Worm (Caenorhabditis elegans) whole organism, L4 larva: ENCODE measurements around the gene mek-1.
A peak's percentile ranks its signal among the peaks of the same experiment; 100 is the strongest.

Source experiments
- F10B5.3 ChIP-seq: sonication (generic microtip); optimal IDR thresholded peaks from 2 replicates; lab custom pipeline; 2016; ENCODE audit warnings: mild to moderate bottlenecking, missing genetic modification characterization, missing compliant biosample characterization
- F37D6.2 ChIP-seq: sonication (generic microtip); optimal IDR thresholded peaks from 2 replicates; lab custom pipeline; 2016; ENCODE audit warnings: mild to moderate bottlenecking, missing genetic modification characterization, missing compliant biosample characterization
- T26A8.4 ChIP-seq: fragments of 200-800 bp; sonication (Bioruptor generic); IDR thresholded peaks from 2 replicates; pipeline ENCODE4 v1.3.6; 2022; ENCODE audit warnings: missing genetic modification characterization, missing compliant biosample characterization
- Y5F2A.4 ChIP-seq: fragments of 200-800 bp; sonication (Bioruptor generic); optimal IDR thresholded peaks from 2 replicates; lab custom pipeline; 2018; ENCODE audit warnings: mild to moderate bottlenecking, missing genetic modification characterization, missing compliant biosample characterization
- ZK337.2 ChIP-seq: fragments of 200-800 bp; sonication (Bioruptor generic); IDR thresholded peaks from 2 replicates; pipeline ENCODE4 v1.3.6; 2022; ENCODE audit warnings: missing genetic modification reagents, missing genetic modification characterization, missing compliant biosample characterization
- ZK546.5 ChIP-seq, 2 experiments: sonication (generic microtip); optimal IDR thresholded peaks; 2 replicates each; lab custom pipeline; 2017; ENCODE audit warnings: missing biosample characterization in 2 of 2, missing genetic modification characterization in 2 of 2
- aly-2 ChIP-seq: sonication (generic microtip); optimal IDR thresholded peaks from 2 replicates; lab custom pipeline; 2018; ENCODE audit warnings: missing biosample characterization, missing genetic modification characterization
- ceh-20 ChIP-seq: fragments of 200-800 bp; sonication (Bioruptor generic); IDR thresholded peaks from 2 replicates; pipeline ENCODE4 v1.3.6; 2022; ENCODE audit warnings: missing genetic modification reagents, missing genetic modification characterization, missing compliant biosample characterization
- ceh-28 ChIP-seq: fragments of 150-350 bp; optimal IDR thresholded peaks from 2 replicates; lab custom pipeline; 2014; ENCODE audit warnings: missing biosample characterization, missing genetic modification reagents, missing genetic modification characterization
- ceh-62 ChIP-seq: sonication (generic microtip); optimal IDR thresholded peaks from 2 replicates; lab custom pipeline; 2017; ENCODE audit warnings: missing biosample characterization, missing genetic modification characterization
- ceh-82 ChIP-seq: sonication (generic microtip); optimal IDR thresholded peaks from 2 replicates; lab custom pipeline; 2017; ENCODE audit warnings: missing biosample characterization, missing genetic modification characterization
- ces-1 ChIP-seq: fragments of 150-350 bp; sonication (generic microtip); optimal IDR thresholded peaks from 4 replicates; lab custom pipeline; 2014; ENCODE audit warnings: missing biosample characterization, missing genetic modification reagents, missing genetic modification characterization
- ctbp-1 ChIP-seq: fragments of 200-800 bp; sonication (Bioruptor generic); IDR thresholded peaks from 2 replicates; pipeline ENCODE4 v1.3.6; 2022; ENCODE audit warnings: missing genetic modification reagents, missing genetic modification characterization, missing compliant biosample characterization
- daf-12 ChIP-seq: fragments of 150-350 bp; optimal IDR thresholded peaks from 2 replicates; lab custom pipeline; 2014; ENCODE audit warnings: missing biosample characterization, missing genetic modification reagents, missing genetic modification characterization
- daf-19 ChIP-seq: fragments of 200-800 bp; sonication (Bioruptor generic); conservative IDR thresholded peaks from 2 replicates; pipeline ENCODE4 v1.3.6; 2022; ENCODE audit warnings: missing genetic modification characterization, missing compliant biosample characterization
- dmd-6 ChIP-seq: fragments of 200-800 bp; sonication (Bioruptor generic); IDR thresholded peaks from 2 replicates; pipeline ENCODE4 v1.3.6; 2022; ENCODE audit warnings: missing genetic modification reagents, missing genetic modification characterization, missing compliant biosample characterization
- gei-8 ChIP-seq: fragments of 200-800 bp; sonication (Bioruptor generic); optimal IDR thresholded peaks from 2 replicates; lab custom pipeline; 2018; ENCODE audit warnings: mild to moderate bottlenecking, missing genetic modification characterization, missing compliant biosample characterization
- hlh-11 ChIP-seq: fragments of 200-800 bp; sonication (Bioruptor generic); optimal IDR thresholded peaks from 2 replicates; lab custom pipeline; 2018; ENCODE audit warnings: mild to moderate bottlenecking, missing genetic modification characterization, missing compliant biosample characterization
- lim-7 ChIP-seq: fragments of 200-800 bp; sonication (Bioruptor generic); IDR thresholded peaks from 2 replicates; pipeline ENCODE4 v1.3.6; 2022; ENCODE audit warnings: missing genetic modification characterization, missing compliant biosample characterization
- lin-13 ChIP-seq: fragments of 150-350 bp; optimal IDR thresholded peaks from 2 replicates; lab custom pipeline; 2014; ENCODE audit warnings: missing biosample characterization, missing genetic modification reagents, missing genetic modification characterization
- lir-3 ChIP-seq: sonication (generic microtip); optimal IDR thresholded peaks from 2 replicates; lab custom pipeline; 2016; ENCODE audit warnings: mild to moderate bottlenecking, missing genetic modification characterization, missing compliant biosample characterization
- lsy-2 ChIP-seq, 2 experiments: fragments of 150-350 bp in 1 of 2; sonication (generic microtip) in 1 of 2; optimal IDR thresholded peaks; 2 replicates each; lab custom pipeline; 2014 to 2017; ENCODE audit warnings: missing biosample characterization in 2 of 2, missing genetic modification characterization in 2 of 2
- madf-5 ChIP-seq, 2 experiments: fragments of 200-800 bp; sonication (Bioruptor generic); IDR thresholded peaks; 2 replicates each; pipeline ENCODE4 v1.3.6; 2022; ENCODE audit warnings: missing compliant biosample characterization in 2 of 2, missing genetic modification characterization in 2 of 2
- madf-9 ChIP-seq: fragments of 200-800 bp; sonication (Bioruptor generic); conservative IDR thresholded peaks from 2 replicates; pipeline ENCODE4 v1.3.6; 2022; ENCODE audit warnings: missing genetic modification reagents, missing genetic modification characterization, missing compliant biosample characterization
- mdl-1 ChIP-seq, 2 experiments: fragments of 150-350 bp in 1 of 2; sonication (generic microtip) in 1 of 2; optimal IDR thresholded peaks; 2 replicates each; lab custom pipeline; 2014 to 2017; ENCODE audit warnings: missing biosample characterization in 2 of 2, missing genetic modification characterization in 2 of 2
- mep-1 ChIP-seq: fragments of 150-350 bp; sonication (generic microtip); optimal IDR thresholded peaks from 3 replicates; lab custom pipeline; 2014; ENCODE audit warnings: missing biosample characterization, missing genetic modification characterization
- mes-2 ChIP-seq: sonication (generic microtip); optimal IDR thresholded peaks from 2 replicates; lab custom pipeline; 2016; ENCODE audit warnings: missing genotype, mild to moderate bottlenecking, missing genetic modification characterization, missing compliant biosample characterization; ENCODE audit not compliant: poor library complexity, severe bottlenecking
- nhr-10 ChIP-seq: fragments of 150-350 bp; optimal IDR thresholded peaks from 2 replicates; lab custom pipeline; 2014; ENCODE audit warnings: missing biosample characterization, missing genetic modification characterization
- nhr-102 ChIP-seq: sonication (generic microtip); optimal IDR thresholded peaks from 2 replicates; lab custom pipeline; 2016; ENCODE audit warnings: mild to moderate bottlenecking, missing genetic modification characterization, moderate library complexity, missing compliant biosample characterization
- nhr-11 ChIP-seq: fragments of 150-350 bp; optimal IDR thresholded peaks from 2 replicates; lab custom pipeline; 2014; ENCODE audit warnings: missing biosample characterization, missing genetic modification characterization
- nhr-237 ChIP-seq: sonication (generic microtip); optimal IDR thresholded peaks from 2 replicates; lab custom pipeline; 2017; ENCODE audit warnings: missing biosample characterization, missing genetic modification characterization
- nhr-25 ChIP-seq: sonication (generic microtip); optimal IDR thresholded peaks from 2 replicates; lab custom pipeline; 2017; ENCODE audit warnings: missing genetic modification characterization, mild to moderate bottlenecking, missing compliant biosample characterization, antibody characterized with exemption, moderate library complexity, borderline replicate concordance; ENCODE audit not compliant: insufficient read depth
- nhr-48 ChIP-seq: sonication (generic microtip); optimal IDR thresholded peaks from 2 replicates; lab custom pipeline; 2016; ENCODE audit warnings: mild to moderate bottlenecking, missing genetic modification characterization, missing compliant biosample characterization
- nhr-6 ChIP-seq: fragments of 150-350 bp; optimal IDR thresholded peaks from 2 replicates; lab custom pipeline; 2014; ENCODE audit warnings: missing biosample characterization, missing genetic modification characterization
- nhr-77 ChIP-seq: fragments of 150-350 bp; optimal IDR thresholded peaks from 2 replicates; lab custom pipeline; 2014; ENCODE audit warnings: missing biosample characterization, missing genetic modification characterization
- pha-4 ChIP-seq, 2 experiments: fragments of 150-350 bp in 1 of 2; fragments of 200-800 bp in 1 of 2; sonication (Bioruptor generic) in 1 of 2; IDR thresholded peaks in 1 of 2; optimal IDR thresholded peaks in 1 of 2; 2 replicates each; pipeline versions ENCODE4 v1.3.6 to Lab custom; 2014 to 2022; ENCODE audit warnings: missing genetic modification characterization in 2 of 2, missing genetic modification reagents in 2 of 2, missing biosample characterization in 1 of 2, missing compliant biosample characterization in 1 of 2
- php-3 ChIP-seq: fragments of 200-800 bp; sonication (Bioruptor generic); IDR thresholded peaks from 2 replicates; pipeline ENCODE4 v1.3.6; 2022; ENCODE audit warnings: missing genetic modification reagents, missing genetic modification characterization, missing compliant biosample characterization
- saeg-2 ChIP-seq: fragments of 200-800 bp; sonication (Bioruptor generic); IDR thresholded peaks from 2 replicates; pipeline ENCODE4 v1.3.6; 2022; ENCODE audit warnings: missing genetic modification reagents, missing genetic modification characterization, missing compliant biosample characterization
- sdz-12 ChIP-seq: fragments of 200-800 bp; sonication (Bioruptor generic); optimal IDR thresholded peaks from 2 replicates; lab custom pipeline; 2018; ENCODE audit warnings: mild to moderate bottlenecking, missing genetic modification characterization, missing compliant biosample characterization
- set-16 ChIP-seq: fragments of 200-800 bp; sonication (Bioruptor generic); IDR thresholded peaks from 2 replicates; pipeline ENCODE4 v1.3.6; 2022; ENCODE audit warnings: missing genetic modification reagents, missing genetic modification characterization, missing compliant biosample characterization
- skn-1 ChIP-seq: fragments of 150-350 bp; optimal IDR thresholded peaks from 2 replicates; lab custom pipeline; 2014; ENCODE audit warnings: missing biosample characterization, missing genetic modification characterization
- spr-3 ChIP-seq: fragments of 200-800 bp; sonication (Bioruptor generic); optimal IDR thresholded peaks from 2 replicates; lab custom pipeline; 2018; ENCODE audit warnings: mild to moderate bottlenecking, missing genetic modification characterization, missing compliant biosample characterization
- tag-97 ChIP-seq: fragments of 200-800 bp; sonication (Bioruptor generic); IDR thresholded peaks from 2 replicates; pipeline ENCODE4 v1.3.6; 2022; ENCODE audit warnings: missing genetic modification characterization, missing compliant biosample characterization
- unc-130 ChIP-seq: sonication (generic microtip); optimal IDR thresholded peaks from 2 replicates; lab custom pipeline; 2016; ENCODE audit warnings: missing genetic modification reagents, missing genetic modification characterization, missing compliant biosample characterization
- unc-62 ChIP-seq, 3 experiments: fragments of 150-350 bp in 1 of 3; sonication (generic microtip); optimal IDR thresholded peaks in 2 of 3; peaks in 1 of 3; 1 replicate in 1 of 3; 2 replicates in 2 of 3; lab custom pipeline; 2014 to 2017; ENCODE audit warnings: missing biosample characterization in 3 of 3, missing genetic modification characterization in 3 of 3, missing genetic modification reagents in 3 of 3, missing genotype in 1 of 3
- zag-1 ChIP-seq: fragments of 150-350 bp; optimal IDR thresholded peaks from 2 replicates; lab custom pipeline; 2014; ENCODE audit warnings: missing biosample characterization, missing genetic modification characterization
- zip-2 ChIP-seq: fragments of 150-350 bp; optimal IDR thresholded peaks from 2 replicates; lab custom pipeline; 2014; ENCODE audit warnings: missing biosample characterization, missing genetic modification characterization

Gene mek-1

ce11 chrX:7495491-7495890 lies 16.4 kb downstream of the mek-1 start, which contains the start of gene try-14:
Gene try-14, minus strand, starts transcription at chrX:7495591.
- TF ChIP-seq zip-2 = no peak
- TF ChIP-seq nhr-237 (tag; lab: Kevin White, UChicago) = no peak
- no peak for TF ChIP-seq nhr-48 (tag; lab: Kevin White, UChicago)
- TF ChIP-seq mdl-1 (tag; optimal IDR thresholded peaks at IDR 0.05; lab: Kevin White, UChicago) = no peak
- no peak for TF ChIP-seq T26A8.4 (GFP tag; lab: Robert Waterston, UW)
- no peak for TF ChIP-seq Y5F2A.4 (GFP tag; lab: Kevin White, UChicago)
- no peak for TF ChIP-seq ctbp-1 (GFP tag; lab: Robert Waterston, UW)
- TF ChIP-seq gei-8 (GFP tag; lab: Kevin White, UChicago) = no peak
- no peak for TF ChIP-seq madf-5 (GFP tag; IDR thresholded peaks at IDR 0.05; lab: Robert Waterston, UW)
- TF ChIP-seq lin-13 (GFP tag; lab: Kevin White, UChicago) = no peak
- no peak for TF ChIP-seq mep-1 (tag; lab: Kevin White, UChicago)
- TF ChIP-seq nhr-10 (tag; lab: Kevin White, UChicago) = no peak
- TF ChIP-seq php-3 (GFP tag; lab: Robert Waterston, UW) = no peak
- TF ChIP-seq nhr-77 (tag; lab: Kevin White, UChicago) = no peak
- no peak for TF ChIP-seq ceh-20 (GFP tag; lab: Robert Waterston, UW)
- TF ChIP-seq ceh-62 (tag; lab: Kevin White, UChicago) = no peak

DNA sequence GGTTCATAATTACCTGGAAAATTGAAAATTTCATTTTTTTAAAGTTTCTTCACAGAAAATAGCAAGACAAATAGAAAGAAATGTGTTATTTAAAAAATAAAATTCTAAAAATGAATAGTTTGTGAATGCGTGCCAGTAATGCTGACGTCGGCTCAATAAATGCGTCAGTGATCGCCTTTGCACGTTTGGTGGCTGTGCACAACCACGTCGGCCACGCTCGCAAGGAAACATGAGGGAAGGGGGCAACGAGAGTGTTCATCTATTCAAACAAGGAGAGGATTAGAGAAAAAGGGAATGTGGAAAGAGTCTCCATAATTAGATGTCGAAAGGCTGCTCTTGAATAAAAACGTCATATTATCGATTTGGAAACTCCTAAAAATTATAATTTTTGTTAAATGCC lies 21.9 kb downstream of the mek-1 start, which contains the start of gene uggt-1:
Gene uggt-1, minus strand, starts transcription at position 13 of the 400 bp plus-strand sequence.
- peak; percentile 82 for TF ChIP-seq nhr-48 (tag; lab: Kevin White, UChicago)
- no peak for TF ChIP-seq spr-3 (GFP tag; lab: Kevin White, UChicago)
- TF ChIP-seq lim-7 (GFP tag; lab: Robert Waterston, UW) = no peak
- no peak for TF ChIP-seq zag-1 (tag; lab: Kevin White, UChicago)
- peak in 1 of 2 experiments; percentile 92 for TF ChIP-seq mdl-1 (tag; optimal IDR thresholded peaks at IDR 0.05; lab: Kevin White, UChicago)
- TF ChIP-seq lir-3 (tag; lab: Kevin White, UChicago) = no peak
- peak; percentile 88 for TF ChIP-seq dmd-6 (GFP tag; lab: Robert Waterston, UW)
- peak; percentile 88 for TF ChIP-seq nhr-11 (tag; lab: Kevin White, UChicago)
- peak; percentile 85 for TF ChIP-seq ceh-20 (GFP tag; lab: Robert Waterston, UW)
- peak; percentile 93 for TF ChIP-seq hlh-11 (tag; lab: Kevin White, UChicago)
- no peak for TF ChIP-seq ZK337.2 (GFP tag; lab: Robert Waterston, UW)
- TF ChIP-seq F10B5.3 (tag; lab: Kevin White, UChicago) = peak; percentile 46
- TF ChIP-seq tag-97 = no peak
- TF ChIP-seq nhr-6 (tag; lab: Kevin White, UChicago) = peak; percentile 94
- TF ChIP-seq ceh-28 (tag; lab: Kevin White, UChicago) = peak; percentile 43
- no peak for TF ChIP-seq saeg-2 (GFP tag; lab: Robert Waterston, UW)
- no peak for TF ChIP-seq Y5F2A.4 (GFP tag; lab: Kevin White, UChicago)
- no peak for TF ChIP-seq ceh-82 (tag; lab: Kevin White, UChicago)
- TF ChIP-seq pha-4 (GFP tag; IDR thresholded peaks at IDR 0.05; lab: Robert Waterston, UW) = peak; percentile 69; the same call in 1 of the 2 replicates
- TF ChIP-seq pha-4 (tag; optimal IDR thresholded peaks at IDR 0.05; lab: Kevin White, UChicago) = no peak
- TF ChIP-seq nhr-237 (tag; lab: Kevin White, UChicago) = no peak
- no peak for TF ChIP-seq sdz-12 (GFP tag; lab: Kevin White, UChicago)
- peak; percentile 93 for TF ChIP-seq mes-2 (tag; lab: Kevin White, UChicago)
- TF ChIP-seq madf-5 (GFP tag; IDR thresholded peaks at IDR 0.05; lab: Robert Waterston, UW) = no peak
- TF ChIP-seq daf-12 (tag; lab: Kevin White, UChicago) = no peak
- no peak for TF ChIP-seq ZK546.5 (tag; optimal IDR thresholded peaks at IDR 0.05; lab: Kevin White, UChicago)
- TF ChIP-seq ces-1 (GFP tag; lab: Kevin White, UChicago) = peak; percentile 48
- TF ChIP-seq gei-8 (GFP tag; lab: Kevin White, UChicago) = no peak
- peak in 1 of 2 experiments; percentile 55 for TF ChIP-seq lsy-2 (tag; optimal IDR thresholded peaks at IDR 0.05; lab: Kevin White, UChicago)
- TF ChIP-seq unc-130 (GFP tag; lab: Kevin White, UChicago) = no peak
- TF ChIP-seq skn-1 (tag; lab: Kevin White, UChicago) = no peak
- peak; percentile 90 for TF ChIP-seq F37D6.2 (tag; lab: Kevin White, UChicago)
- peak; percentile 87 for TF ChIP-seq daf-19 (GFP tag; lab: Robert Waterston, UW)
- TF ChIP-seq nhr-25 (tag; lab: Kevin White, UChicago) = peak; percentile 38
- TF ChIP-seq nhr-102 (tag; lab: Kevin White, UChicago) = peak; percentile 86
- TF ChIP-seq aly-2 = no peak
- TF ChIP-seq zip-2 = peak; percentile 43
- peak in 1 of 2 experiments; percentile 98 for TF ChIP-seq unc-62 (GFP tag; optimal IDR thresholded peaks at IDR 0.05 in 1 of 2; lab: Kevin White, UChicago)
- TF ChIP-seq unc-62 (tag; optimal IDR thresholded peaks at IDR 0.05; lab: Kevin White, UChicago) = no peak
- TF ChIP-seq set-16 = no peak
- TF ChIP-seq nhr-77 (tag; lab: Kevin White, UChicago) = peak; percentile 92
- peak; percentile 67; the same call in 1 of the 2 replicates for TF ChIP-seq madf-9 (GFP tag; lab: Robert Waterston, UW)
